Worm (Caenorhabditis elegans) whole organism, mixed stage, embryonic: ENCODE measurements around the gene spig-6.

Experiments
- ceh-83 ChIP-seq: fragments of 200-800 bp; sonication (Bioruptor generic); optimal IDR thresholded peaks from 2 replicates; lab custom pipeline; 2018; ENCODE audit warnings: mild to moderate bottlenecking, missing genetic modification characterization, missing compliant biosample characterization
- elt-1 ChIP-seq: sonication (generic microtip); optimal IDR thresholded peaks from 2 replicates; lab custom pipeline; 2017; ENCODE audit warnings: missing genetic modification characterization, mild to moderate bottlenecking, missing compliant biosample characterization, antibody characterized with exemption, moderate library complexity, borderline replicate concordance; ENCODE audit not compliant: insufficient read depth
- lsy-2 ChIP-seq: fragments of 150-350 bp; optimal IDR thresholded peaks from 2 replicates; lab custom pipeline; 2014; ENCODE audit warnings: missing biosample characterization, missing genetic modification characterization
- mab-5 ChIP-seq: fragments of 150-350 bp; optimal IDR thresholded peaks from 2 replicates; lab custom pipeline; 2014; ENCODE audit warnings: missing biosample characterization, missing genetic modification characterization
- nhr-28 ChIP-seq: fragments of 150-350 bp; optimal IDR thresholded peaks from 2 replicates; lab custom pipeline; 2014; ENCODE audit warnings: missing biosample characterization, missing genetic modification characterization
- nhr-76 ChIP-seq: sonication (generic microtip); optimal IDR thresholded peaks from 2 replicates; lab custom pipeline; 2017; ENCODE audit warnings: missing biosample characterization, missing genetic modification characterization
- pha-4 ChIP-seq: fragments of 150-350 bp; optimal IDR thresholded peaks from 2 replicates; lab custom pipeline; 2018; ENCODE audit warnings: missing biosample characterization, missing genetic modification reagents, missing genetic modification characterization
- unc-39 ChIP-seq: fragments of 150-350 bp; optimal IDR thresholded peaks from 2 replicates; lab custom pipeline; 2014; ENCODE audit warnings: missing biosample characterization, missing genetic modification characterization
- unc-62 ChIP-seq: fragments of 150-350 bp; optimal IDR thresholded peaks from 2 replicates; lab custom pipeline; 2014; ENCODE audit warnings: missing biosample characterization, missing genetic modification reagents, missing genetic modification characterization

ce11 chrV:16471995-16472563 is 9.3 kb upstream of the spig-6 start, which contains the start of gene srw-35:
- TF ChIP-seq lsy-2 (tag; lab: Kevin White, UChicago) = no peak
- no peak for TF ChIP-seq unc-62
- no peak for TF ChIP-seq elt-1 (tag; lab: Kevin White, UChicago)
- no peak for TF ChIP-seq pha-4 (tag; lab: Kevin White, UChicago)
- no peak for TF ChIP-seq nhr-28 (tag; lab: Kevin White, UChicago)
- TF ChIP-seq unc-39 = no peak
- no peak for TF ChIP-seq mab-5 (tag; lab: Kevin White, UChicago)
- no peak for TF ChIP-seq ceh-83 (GFP tag; lab: Kevin White, UChicago)
- no peak for TF ChIP-seq nhr-76
